Worm (Caenorhabditis elegans): ENCODE results near the gene acaa-2.

acaa-2 gene

ce11 chrIII:13307107-13307506 lies 37.6 kb upstream of the acaa-2 start, which contains the start of the genes klp-19 and slc-36.1:
Gene klp-19, minus strand, starts transcription at chrIII:13307259.
Gene slc-36.1, plus strand, starts transcription at chrIII:13307502.
- TF ChIP-seq ceh-34 (tag; optimal IDR thresholded peaks at IDR 0.05), result peak; percentile 12
- TF ChIP-seq odd-2 (tag; optimal IDR thresholded peaks at IDR 0.05), result no peak
- TF ChIP-seq rnt-1 (tag; optimal IDR thresholded peaks at IDR 0.05), result no peak
- no peak for TF ChIP-seq fax-1 (tag; optimal IDR thresholded peaks at IDR 0.05)
- TF ChIP-seq unc-3 (GFP tag; conservative IDR thresholded peaks at IDR 0.05), result no peak
- TF ChIP-seq unc-3 (tag; optimal IDR thresholded peaks at IDR 0.05), result no peak
- TF ChIP-seq hlh-8 (tag; optimal IDR thresholded peaks at IDR 0.05), result no peak
- TF ChIP-seq ceh-24 (tag; optimal IDR thresholded peaks at IDR 0.05), result no peak
- peak; percentile 42 for TF ChIP-seq nfya-1 (tag; optimal IDR thresholded peaks at IDR 0.05)
- no peak for TF ChIP-seq ceh-30 (tag; optimal IDR thresholded peaks at IDR 0.05)
- no peak for TF ChIP-seq pha-2 (tag; optimal IDR thresholded peaks at IDR 0.05)
- no peak for TF ChIP-seq ceh-19 (GFP tag; optimal IDR thresholded peaks at IDR 0.05)
- peak; percentile 12 for TF ChIP-seq ceh-31 (tag; optimal IDR thresholded peaks at IDR 0.05)
- TF ChIP-seq hlh-6 (tag; optimal IDR thresholded peaks at IDR 0.05), result no peak
- no peak for TF ChIP-seq dmd-4 (tag; optimal IDR thresholded peaks at IDR 0.05; ENCODE audit: borderline replicate concordance)
- no peak for TF ChIP-seq lin-11 (tag; optimal IDR thresholded peaks at IDR 0.05)
- TF ChIP-seq unc-42 (tag; optimal IDR thresholded peaks at IDR 0.05), result peak; percentile 78
- TF ChIP-seq K02D7.2 (tag; optimal IDR thresholded peaks at IDR 0.05), result no peak
- TF ChIP-seq tbx-2 (tag; optimal IDR thresholded peaks at IDR 0.05), result no peak
- TF ChIP-seq npax-4 (tag; optimal IDR thresholded peaks at IDR 0.05), result no peak
- no peak for TF ChIP-seq eyg-1 (tag; optimal IDR thresholded peaks at IDR 0.05)
- TF ChIP-seq ttx-3 (tag; optimal IDR thresholded peaks at IDR 0.05), result no peak
- no peak for TF ChIP-seq fkh-6 (tag; optimal IDR thresholded peaks at IDR 0.05)
- no peak for TF ChIP-seq madf-2 (tag; optimal IDR thresholded peaks at IDR 0.05)
- TF ChIP-seq ets-4 (tag; optimal IDR thresholded peaks at IDR 0.05), result no peak
- TF ChIP-seq pat-9 (tag; optimal IDR thresholded peaks at IDR 0.05), result no peak
- TF ChIP-seq mec-3 (tag; optimal IDR thresholded peaks at IDR 0.05; ENCODE audit: borderline replicate concordance), result no peak

ce11 chrIII:13310552-13310951 lies 34.2 kb upstream of the acaa-2 start:
- TF ChIP-seq ztf-16 (tag; optimal IDR thresholded peaks at IDR 0.05) (no peak), unc-3 (GFP tag; conservative IDR thresholded peaks at IDR 0.05) (no peak), unc-3 (tag; optimal IDR thresholded peaks at IDR 0.05) (no peak), T23F11.4 (GFP tag; optimal IDR thresholded peaks at IDR 0.05) (no peak), zip-5 (tag; optimal IDR thresholded peaks at IDR 0.05) (no peak), hlh-6 (tag; optimal IDR thresholded peaks at IDR 0.05) (no peak), ceh-19 (GFP tag; optimal IDR thresholded peaks at IDR 0.05) (no peak), fkh-6 (tag; optimal IDR thresholded peaks at IDR 0.05) (no peak), hlh-30 (tag; optimal IDR thresholded peaks at IDR 0.05; ENCODE audit: insufficient read depth) (no peak), syd-9 (tag; optimal IDR thresholded peaks at IDR 0.05) (no peak), ref-2 (tag; optimal IDR thresholded peaks at IDR 0.05) (no peak), pros-1 (tag; optimal IDR thresholded peaks at IDR 0.05) (no peak)

- TF ChIP-seq pax-1 (tag; optimal IDR thresholded peaks at IDR 0.05) (peak; percentile 40), ceh-48 (tag; optimal IDR thresholded peaks at IDR 0.05) (peak; percentile 77), ceh-18 (tag; optimal IDR thresholded peaks at IDR 0.05) (no peak), nfya-1 (tag; optimal IDR thresholded peaks at IDR 0.05) (peak; percentile 10)
These were observed 30.9 kb upstream of the acaa-2 start, which contains the start of gene Y43F4B.10 for ce11 chrIII:13313788-13314187. Gene Y43F4B.10, plus strand, starts transcription at chrIII:13314068.

- TF ChIP-seq sox-4 (tag; optimal IDR thresholded peaks at IDR 0.05) (no peak), unc-42 (tag; optimal IDR thresholded peaks at IDR 0.05) (no peak), ceh-18 (tag; optimal IDR thresholded peaks at IDR 0.05) (no peak), ceh-2 (tag; optimal IDR thresholded peaks at IDR 0.05) (no peak)
These were observed 30.1 kb upstream of the acaa-2 start for ce11 chrIII:13314636-13315035.

Data from whole organism, late embryonic.